Worm (Caenorhabditis elegans) whole organism, L3 larva: ENCODE data around the gene oops-1.

Source experiments
- R02D3.7 ChIP-seq: fragments of 150-350 bp; optimal IDR thresholded peaks from 2 replicates; lab custom pipeline; 2014; ENCODE audit warnings: missing biosample characterization, missing genetic modification characterization
- ceh-9 ChIP-seq: sonication (generic microtip); optimal IDR thresholded peaks from 2 replicates; lab custom pipeline; 2018; ENCODE audit warnings: missing biosample characterization, missing genetic modification characterization
- elt-3 ChIP-seq, 3 experiments: fragments of 150-350 bp in 1 of 3; sonication (generic microtip) in 2 of 3; optimal IDR thresholded peaks; 2 replicates in 2 of 3; 4 replicates in 1 of 3; lab custom pipeline; 2014 to 2017; ENCODE audit warnings: missing biosample characterization in 3 of 3, missing genetic modification characterization in 3 of 3
- lin-39 ChIP-seq: fragments of 150-350 bp; optimal IDR thresholded peaks from 2 replicates; lab custom pipeline; 2018; ENCODE audit warnings: missing biosample characterization, missing genetic modification reagents, missing genetic modification characterization
- nfya-1 ChIP-seq: sonication (generic microtip); optimal IDR thresholded peaks from 2 replicates; lab custom pipeline; 2017; ENCODE audit warnings: missing genetic modification characterization, mild to moderate bottlenecking, missing compliant biosample characterization, antibody characterized with exemption, moderate library complexity; ENCODE audit not compliant: insufficient read depth
- nhr-237 ChIP-seq: fragments of 150-350 bp; optimal IDR thresholded peaks from 2 replicates; lab custom pipeline; 2014; ENCODE audit warnings: missing biosample characterization, missing genetic modification characterization
- sea-2 ChIP-seq: fragments of 150-350 bp; sonication (generic microtip); optimal IDR thresholded peaks from 4 replicates; lab custom pipeline; 2014; ENCODE audit warnings: missing biosample characterization, missing genetic modification reagents, missing genetic modification characterization
- zag-1 ChIP-seq: fragments of 150-350 bp; optimal IDR thresholded peaks from 2 replicates; lab custom pipeline; 2014; ENCODE audit warnings: missing biosample characterization, missing genetic modification characterization

DNA sequence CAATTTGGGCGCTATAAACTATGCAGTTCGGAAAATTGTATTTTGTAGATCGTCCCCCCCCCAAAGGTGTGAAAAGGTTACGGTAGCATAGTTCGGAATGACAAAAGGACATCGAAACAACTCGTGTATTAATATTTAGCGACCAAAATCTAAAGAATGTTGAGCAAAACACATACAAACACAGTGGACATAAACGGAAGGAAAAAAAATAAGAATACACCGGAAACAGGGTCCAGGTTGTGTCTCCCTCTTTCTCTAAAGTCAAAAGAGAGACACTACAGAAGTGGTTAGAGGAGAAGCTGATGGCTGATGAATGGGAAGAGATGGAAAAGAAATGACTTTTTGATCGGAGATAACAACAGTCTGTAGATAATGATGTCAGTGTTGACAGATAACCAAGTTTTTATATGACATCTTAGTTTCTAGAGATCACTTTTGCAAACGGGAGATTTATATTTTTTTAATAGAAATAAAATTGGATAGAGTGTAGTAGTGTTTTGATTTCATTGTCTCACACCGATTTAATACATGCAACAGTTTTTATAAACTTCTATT lies 33.6 kb downstream of the oops-1 start:
- TF ChIP-seq nhr-237 (tag; lab: Kevin White, UChicago) (no peak), sea-2 (no peak), zag-1 (tag; lab: Kevin White, UChicago) (no peak), lin-39 (tag; lab: Kevin White, UChicago) (no peak), elt-3 (tag; optimal IDR thresholded peaks at IDR 0.05; lab: Kevin White, UChicago) (no peak), nfya-1 (tag; lab: Kevin White, UChicago) (no peak), R02D3.7 (tag; lab: Kevin White, UChicago) (no peak), ceh-9 (tag; lab: Kevin White, UChicago) (no peak)
